Worm (Caenorhabditis elegans) whole organism, midembryonic: ENCODE data around the gene fbxa-96.

Source experiments
- T22C8.4 ChIP-seq: fragments of 200-800 bp; sonication (Bioruptor generic); IDR thresholded peaks from 2 replicates; pipeline ENCODE4 v1.3.6; 2022; ENCODE audit warnings: missing genetic modification characterization, missing compliant biosample characterization
- flt-1 ChIP-seq: fragments of 200-800 bp; sonication (Bioruptor generic); IDR thresholded peaks from 2 replicates; pipeline ENCODE4 v1.3.6; 2022; ENCODE audit warnings: missing genetic modification characterization, missing compliant biosample characterization
- klf-2 ChIP-seq: fragments of 200-800 bp; sonication (Bioruptor generic); conservative IDR thresholded peaks from 2 replicates; pipeline ENCODE4 v1.3.6; 2022; ENCODE audit warnings: missing genetic modification reagents, missing genetic modification characterization, missing compliant biosample characterization
- med-1 ChIP-seq: sonication (generic microtip); optimal IDR thresholded peaks from 2 replicates; lab custom pipeline; 2017; ENCODE audit warnings: missing genetic modification characterization, mild to moderate bottlenecking, missing compliant biosample characterization, antibody characterized with exemption, missing genetic modification reagents; ENCODE audit not compliant: insufficient read depth
- ref-1 ChIP-seq: fragments of 200-800 bp; sonication (Bioruptor generic); conservative IDR thresholded peaks from 2 replicates; pipeline ENCODE4 v1.3.6; 2022; ENCODE audit warnings: missing genetic modification reagents, missing genetic modification characterization, missing compliant biosample characterization
- ztf-29 ChIP-seq: fragments of 200-800 bp; sonication (Bioruptor generic); IDR thresholded peaks from 2 replicates; pipeline ENCODE4 v1.3.6; 2022; ENCODE audit warnings: missing genetic modification reagents, missing genetic modification characterization, missing compliant biosample characterization

DNA sequence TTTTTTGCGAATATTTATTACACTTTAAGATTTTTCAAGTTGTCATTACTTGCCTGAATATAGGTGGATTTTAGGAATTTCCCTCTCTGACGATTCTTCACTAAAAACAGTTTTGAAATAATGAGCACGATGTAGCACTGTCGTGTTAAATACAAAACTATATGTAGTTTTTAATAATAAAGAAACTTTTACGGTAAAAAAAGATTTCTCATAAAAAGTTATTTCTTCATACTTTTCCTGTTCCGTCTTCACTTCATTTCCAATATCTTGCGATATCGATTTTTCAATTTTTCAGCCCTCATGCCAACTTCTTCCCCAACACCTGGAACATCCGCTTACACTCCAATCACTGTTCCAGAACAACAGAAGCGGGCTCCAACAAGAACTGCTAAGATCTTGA, 7.8 kb downstream of the fbxa-96 start, which contains the start of gene H03G16.6:
- TF ChIP-seq med-1 = no peak
- TF ChIP-seq T22C8.4 (GFP tag; lab: Robert Waterston, UW) = no peak
- no peak for TF ChIP-seq ref-1 (GFP tag; lab: Robert Waterston, UW)
- TF ChIP-seq ztf-29 (GFP tag; lab: Robert Waterston, UW) = no peak
- TF ChIP-seq flt-1 (GFP tag; lab: Robert Waterston, UW) = no peak
- no peak for TF ChIP-seq klf-2 (GFP tag; lab: Robert Waterston, UW)
